Fruit fly (Drosophila melanogaster) whole organism, wandering third instar larva: ENCODE measurements around the gene CG12155.

Experiments used
- Abd-B ChIP-seq: fragments of >200 bp; optimal IDR thresholded peaks from 2 replicates; lab custom pipeline; 2017; ENCODE audit warnings: missing biosample characterization, missing genetic modification characterization
- CG32264 ChIP-seq: fragments of 200-800 bp; sonication (Bioruptor generic); optimal IDR thresholded peaks from 2 replicates; lab custom pipeline; 2016; ENCODE audit warnings: missing biosample characterization, missing genetic modification characterization
- CG9705 ChIP-seq: fragments of 200-800 bp; sonication (Bioruptor generic); optimal IDR thresholded peaks from 2 replicates; lab custom pipeline; 2018; ENCODE audit warnings: missing biosample characterization, mild to moderate bottlenecking, missing genetic modification characterization
- CrebA ChIP-seq: fragments of 200-800 bp; sonication (Bioruptor generic); optimal IDR thresholded peaks from 2 replicates; lab custom pipeline; 2016; ENCODE audit warnings: missing biosample characterization, mild to moderate bottlenecking, missing genetic modification characterization, borderline replicate concordance
- Dfd ChIP-seq: fragments of >200 bp; optimal IDR thresholded peaks from 2 replicates; lab custom pipeline; 2017; ENCODE audit warnings: missing biosample characterization, missing genetic modification characterization
- Dif ChIP-seq: fragments of 200-275, 200-300 bp; sonication (Bioruptor generic); optimal IDR thresholded peaks from 2 replicates; lab custom pipeline; 2018; ENCODE audit warnings: missing biosample characterization, missing genetic modification characterization; ENCODE audit not compliant: partially characterized antibody
- GATAd ChIP-seq: sonication (Bioruptor generic); optimal IDR thresholded peaks from 2 replicates; lab custom pipeline; 2016; ENCODE audit warnings: missing biosample characterization, missing genetic modification characterization
- HLH106 ChIP-seq: fragments of 200-800 bp; optimal IDR thresholded peaks from 3 replicates; lab custom pipeline; 2019; ENCODE audit warnings: missing biosample characterization, mild to moderate bottlenecking, missing genetic modification characterization, moderate library complexity
- Hnf4 ChIP-seq: fragments of 200-800 bp; sonication (Bioruptor generic); optimal IDR thresholded peaks from 2 replicates; lab custom pipeline; 2016; ENCODE audit warnings: missing biosample characterization, mild to moderate bottlenecking, missing genetic modification characterization
- Hr78 ChIP-seq: fragments of >200 bp; optimal IDR thresholded peaks from 2 replicates; lab custom pipeline; 2017; ENCODE audit warnings: missing biosample characterization, missing genetic modification characterization
- Hr83 ChIP-seq: fragments of 200-300 bp; sonication (Bioruptor generic); optimal IDR thresholded peaks from 2 replicates; lab custom pipeline; 2016; ENCODE audit warnings: missing biosample characterization, mild to moderate bottlenecking, missing genetic modification characterization, moderate library complexity; ENCODE audit not compliant: poor library complexity, severe bottlenecking
- Jra ChIP-seq: sonication (Bioruptor generic); optimal IDR thresholded peaks from 2 replicates; lab custom pipeline; 2016; ENCODE audit warnings: missing biosample characterization, missing genetic modification characterization
- Mio ChIP-seq: sonication (Bioruptor generic); optimal IDR thresholded peaks from 2 replicates; lab custom pipeline; 2016; ENCODE audit warnings: missing biosample characterization, missing genetic modification characterization
- Myc ChIP-seq: fragments of >200 bp; optimal IDR thresholded peaks from 2 replicates; lab custom pipeline; 2017
- N ChIP-seq: fragments of >200 bp; optimal IDR thresholded peaks from 2 replicates; lab custom pipeline; 2018; ENCODE audit warnings: missing biosample characterization, missing external identifiers, missing genetic modification characterization
- OdsH ChIP-seq: fragments of 200-800 bp; sonication (Bioruptor generic); optimal IDR thresholded peaks from 2 replicates; lab custom pipeline; 2016; ENCODE audit warnings: missing biosample characterization, mild to moderate bottlenecking, missing genetic modification characterization
- Rel ChIP-seq, 2 experiments: fragments of 200-800 bp; sonication (Bioruptor generic) in 1 of 2; optimal IDR thresholded peaks; 2 replicates in 1 of 2; 3 replicates in 1 of 2; lab custom pipeline; 2016 to 2019; ENCODE audit warnings: mild to moderate bottlenecking in 2 of 2, missing biosample characterization in 2 of 2, missing genetic modification characterization in 2 of 2, moderate library complexity in 1 of 2
- Sp1 ChIP-seq: fragments of 200-800 bp; sonication (Bioruptor generic); optimal IDR thresholded peaks from 3 replicates; lab custom pipeline; 2019; ENCODE audit warnings: missing biosample characterization, mild to moderate bottlenecking, missing genetic modification characterization, moderate library complexity
- Vsx2 ChIP-seq: fragments of 200-300, 225-300 bp; sonication (Bioruptor generic); optimal IDR thresholded peaks from 2 replicates; lab custom pipeline; 2018; ENCODE audit warnings: missing biosample characterization, missing genetic modification characterization; ENCODE audit not compliant: partially characterized antibody
- br ChIP-seq: fragments of 200-800 bp; sonication (Bioruptor generic); optimal IDR thresholded peaks from 2 replicates; lab custom pipeline; 2016; ENCODE audit warnings: missing biosample characterization, missing genetic modification characterization
- brk ChIP-seq: fragments of 200-800 bp; sonication (Bioruptor generic); optimal IDR thresholded peaks from 2 replicates; lab custom pipeline; 2016; ENCODE audit warnings: missing biosample characterization, mild to moderate bottlenecking, missing genetic modification characterization
- dl ChIP-seq, 2 experiments: fragments of 175-275, 200-275 bp in 1 of 2; fragments of 200-275 bp in 1 of 2; sonication (Bioruptor generic); optimal IDR thresholded peaks; lab custom pipeline; 2018; ENCODE audit warnings: mild to moderate bottlenecking in 2 of 2, missing biosample characterization in 2 of 2, missing genetic modification characterization in 2 of 2, moderate library complexity in 2 of 2; ENCODE audit not compliant: partially characterized antibody in 2 of 2, insufficient read depth in 1 of 2
- dmrt93B ChIP-seq: fragments of 200-800 bp; sonication (Bioruptor generic); optimal IDR thresholded peaks from 2 replicates; lab custom pipeline; 2018; ENCODE audit warnings: missing biosample characterization, mild to moderate bottlenecking, missing genetic modification characterization
- dsf ChIP-seq: sonication (Bioruptor generic); optimal IDR thresholded peaks from 2 replicates; lab custom pipeline; 2016; ENCODE audit warnings: missing biosample characterization, missing genetic modification characterization, borderline replicate concordance
- ey ChIP-seq: fragments of 200-800 bp; sonication (Bioruptor generic); optimal IDR thresholded peaks from 2 replicates; lab custom pipeline; 2016; ENCODE audit warnings: missing biosample characterization, missing genetic modification characterization
- foxo ChIP-seq, 2 experiments: fragments of 200-800 bp; sonication (Bioruptor generic); optimal IDR thresholded peaks; 2 replicates in 1 of 2; 3 replicates in 1 of 2; lab custom pipeline; 2016 to 2017; ENCODE audit warnings: missing biosample characterization in 2 of 2, missing genetic modification characterization in 2 of 2
- fru ChIP-seq: fragments of 200-800 bp; sonication (Bioruptor generic); optimal IDR thresholded peaks from 3 replicates; lab custom pipeline; 2016; ENCODE audit warnings: missing biosample characterization, mild to moderate bottlenecking, missing genetic modification characterization
- h ChIP-seq: fragments of 200-800 bp; sonication (Bioruptor generic); optimal IDR thresholded peaks from 3 replicates; lab custom pipeline; 2016; ENCODE audit warnings: missing biosample characterization, mild to moderate bottlenecking, missing genetic modification characterization
- jim ChIP-seq: fragments of 175-275, 200-325 bp; sonication (Bioruptor generic); optimal IDR thresholded peaks from 2 replicates; lab custom pipeline; 2016; ENCODE audit warnings: missing biosample characterization, mild to moderate bottlenecking, missing genetic modification characterization
- lola ChIP-seq: fragments of >200 bp; optimal IDR thresholded peaks from 2 replicates; lab custom pipeline; 2017; ENCODE audit warnings: missing biosample characterization, missing genetic modification characterization
- pan ChIP-seq: fragments of >200 bp; optimal IDR thresholded peaks from 2 replicates; lab custom pipeline; 2017
- psq ChIP-seq: fragments of 200-800 bp; sonication (Bioruptor generic); optimal IDR thresholded peaks from 3 replicates; lab custom pipeline; 2017; ENCODE audit warnings: missing biosample characterization, mild to moderate bottlenecking, missing genetic modification characterization, moderate library complexity
- rgr ChIP-seq: fragments of 200-800 bp; sonication (Bioruptor generic); optimal IDR thresholded peaks from 3 replicates; lab custom pipeline; 2016; ENCODE audit warnings: missing biosample characterization, mild to moderate bottlenecking, missing genetic modification characterization
- sage ChIP-seq: fragments of 200-800 bp; sonication (Bioruptor generic); optimal IDR thresholded peaks from 2 replicates; lab custom pipeline; 2016; ENCODE audit warnings: missing biosample characterization, mild to moderate bottlenecking, missing genetic modification characterization
- sv ChIP-seq: fragments of 200-800 bp; sonication (Bioruptor generic); optimal IDR thresholded peaks from 3 replicates; lab custom pipeline; 2016; ENCODE audit warnings: missing biosample characterization, missing genetic modification characterization
- tai ChIP-seq: sonication (Bioruptor generic); optimal IDR thresholded peaks from 2 replicates; lab custom pipeline; 2016; ENCODE audit warnings: missing biosample characterization, missing genetic modification characterization
- usp ChIP-seq: fragments of >200 bp; optimal IDR thresholded peaks from 2 replicates; lab custom pipeline; 2017; ENCODE audit warnings: missing biosample characterization, missing genetic modification characterization
- woc ChIP-seq: sonication (Bioruptor generic); optimal IDR thresholded peaks from 2 replicates; lab custom pipeline; 2016; ENCODE audit warnings: missing biosample characterization, mild to moderate bottlenecking, missing genetic modification characterization

The CG12155 gene

DNA sequence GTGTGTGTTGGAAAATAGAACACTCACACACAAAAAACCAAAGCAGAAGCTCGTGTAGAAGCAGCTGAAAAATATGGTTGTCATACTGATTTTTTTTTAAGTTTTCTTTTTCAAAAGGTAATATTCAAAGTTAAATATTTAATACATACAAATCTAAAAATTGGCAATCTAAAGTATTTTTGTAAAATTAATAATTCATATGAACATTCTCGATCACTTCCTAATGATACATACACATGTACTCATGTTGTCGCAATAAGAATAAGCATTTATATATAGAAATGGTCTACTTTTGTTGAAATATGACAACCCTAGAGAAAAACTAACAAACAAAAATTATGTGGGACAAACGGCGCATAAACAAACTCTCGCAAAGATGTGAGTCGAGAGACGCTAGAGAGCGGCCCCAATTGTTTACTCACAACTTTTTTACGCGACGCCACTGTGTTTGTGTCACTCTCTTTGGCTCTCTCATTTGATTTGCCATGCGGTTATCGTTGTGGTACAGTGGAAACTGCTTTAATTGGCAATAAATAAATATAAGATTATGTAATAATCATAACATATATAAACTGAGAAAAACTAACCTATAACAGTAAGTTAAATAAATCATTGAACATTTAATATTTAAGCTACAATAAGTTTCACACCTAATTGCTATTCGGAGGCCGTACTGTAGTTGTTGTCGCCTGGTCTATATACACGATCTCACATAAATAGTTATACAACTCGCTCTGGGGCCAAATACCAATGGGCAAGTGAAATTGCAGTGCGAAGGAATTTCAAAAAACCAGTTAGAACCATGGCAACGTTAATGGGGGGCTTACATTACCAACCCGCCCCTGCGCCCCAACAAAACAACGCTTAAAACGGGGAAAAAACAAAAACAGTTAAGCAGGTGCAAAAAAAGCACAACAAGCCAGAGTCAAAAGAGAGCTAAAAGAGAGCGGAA is 21.9 kb upstream of the CG12155 start:
- TF ChIP-seq OdsH (GFP tag; lab: Kevin White, UChicago) (peak; percentile 98), sv (GFP tag; lab: Kevin White, UChicago) (peak; percentile 90), usp (no peak), Hr78 (GFP tag; lab: Kevin White, UChicago) (no peak), Vsx2 (GFP tag; lab: Kevin White, UChicago) (no peak), foxo (GFP tag; optimal IDR thresholded peaks at IDR 0.05; lab: Kevin White, UChicago) (peak in 1 of 2 experiments; percentile 99), br (peak; percentile 95), psq (GFP tag; lab: Kevin White, UChicago) (peak; percentile 98), rgr (GFP tag; lab: Kevin White, UChicago) (peak; percentile 99), ey (GFP tag; lab: Kevin White, UChicago) (peak; percentile 94), HLH106 (tag; lab: Kevin White, UChicago) (peak; percentile 99), dsf (peak; percentile 91), dmrt93B (GFP tag; lab: Kevin White, UChicago) (peak; percentile 97), fru (GFP tag; lab: Kevin White, UChicago) (peak; percentile 97), brk (GFP tag; lab: Kevin White, UChicago) (peak; percentile 94), Abd-B (GFP tag; lab: Kevin White, UChicago) (no peak), Myc (lab: Kevin White, UChicago) (no peak), Hr83 (GFP tag; lab: Kevin White, UChicago) (peak; percentile 7), CG32264 (GFP tag; lab: Kevin White, UChicago) (peak; percentile 83), h (peak; percentile 97), Sp1 (GFP tag; lab: Kevin White, UChicago) (peak; percentile 99), CG9705 (peak; percentile 99), dl (GFP tag; optimal IDR thresholded peaks at IDR 0.05; lab: Kevin White, UChicago; ENCODE audit: insufficient read depth in 1 of 2, partially characterized antibody in 2 of 2) (peak; percentile 65 to 71), Dfd (peak; percentile 74), Hnf4 (GFP tag; lab: Kevin White, UChicago) (peak; percentile 94), jim (GFP tag; lab: Kevin White, UChicago) (peak; percentile 53), lola (GFP tag; lab: Kevin White, UChicago) (no peak), N (no peak), CrebA (GFP tag; lab: Kevin White, UChicago) (peak; percentile 86), tai (GFP tag; lab: Kevin White, UChicago) (peak; percentile 83), pan (lab: Kevin White, UChicago) (no peak), woc (GFP tag; lab: Kevin White, UChicago) (peak; percentile 88), Jra (peak; percentile 92), Rel (GFP tag; optimal IDR thresholded peaks at IDR 0.05; lab: Kevin White, UChicago) (peak; percentile 86), Rel (tag; optimal IDR thresholded peaks at IDR 0.05; lab: Kevin White, UChicago) (peak; percentile 96), GATAd (GFP tag; lab: Kevin White, UChicago) (peak; percentile 86), Dif (GFP tag; lab: Kevin White, UChicago) (peak; percentile 79), Mio (GFP tag; lab: Kevin White, UChicago) (peak; percentile 39), sage (GFP tag; lab: Kevin White, UChicago) (peak; percentile 93)
